Fruit fly (Drosophila melanogaster) whole organism, embryonic: ENCODE data around the gene CG11374.

ENCODE experiments used
- CG10209 ChIP-seq: fragments of 200-800 bp; sonication (Bioruptor generic); optimal IDR thresholded peaks from 3 replicates; lab custom pipeline; 2017; ENCODE audit warnings: missing biosample characterization, mild to moderate bottlenecking, missing genetic modification characterization, missing genetic modification reagents
- CG11504 ChIP-seq: fragments of 200-800 bp; sonication (Bioruptor generic); optimal IDR thresholded peaks from 3 replicates; lab custom pipeline; 2019; ENCODE audit warnings: missing biosample characterization, mild to moderate bottlenecking, missing genetic modification characterization, moderate library complexity
- CG12659 ChIP-seq: fragments of 200-800 bp; sonication (Bioruptor generic); optimal IDR thresholded peaks from 3 replicates; lab custom pipeline; 2017; ENCODE audit warnings: mild to moderate bottlenecking, missing biosample characterization, missing genetic modification reagents, missing genetic modification characterization
- CG13123 ChIP-seq: fragments of 200-800 bp; sonication (Bioruptor generic); optimal IDR thresholded peaks from 2 replicates; lab custom pipeline; 2016; ENCODE audit warnings: missing biosample characterization, missing genetic modification characterization
- CG15479 ChIP-seq: fragments of 200-800 bp; sonication (Bioruptor generic); optimal IDR thresholded peaks from 3 replicates; lab custom pipeline; 2019; ENCODE audit warnings: missing biosample characterization, mild to moderate bottlenecking, missing genetic modification characterization, moderate library complexity
- CG17568 ChIP-seq: fragments of 200-800 bp; sonication (Bioruptor generic); optimal IDR thresholded peaks from 2 replicates; lab custom pipeline; 2018; ENCODE audit warnings: missing biosample characterization, mild to moderate bottlenecking, missing genetic modification characterization, moderate library complexity
- CG17829 ChIP-seq: fragments of 200-800 bp; optimal IDR thresholded peaks from 2 replicates; lab custom pipeline; 2019; ENCODE audit warnings: missing biosample characterization, mild to moderate bottlenecking, missing genetic modification characterization, moderate library complexity
- CG18262 ChIP-seq: fragments of 200-800 bp; optimal IDR thresholded peaks from 3 replicates; lab custom pipeline; 2019; ENCODE audit warnings: missing biosample characterization, mild to moderate bottlenecking, missing genetic modification characterization, moderate library complexity
- CG2712 ChIP-seq: fragments of 200-800 bp; optimal IDR thresholded peaks from 3 replicates; lab custom pipeline; 2019; ENCODE audit warnings: missing biosample characterization, mild to moderate bottlenecking, missing genetic modification characterization, moderate library complexity
- CG3065 ChIP-seq: fragments of 200-800 bp; sonication (Bioruptor generic); optimal IDR thresholded peaks from 2 replicates; lab custom pipeline; 2016; ENCODE audit warnings: missing biosample characterization, missing genetic modification characterization
- CG31224 ChIP-seq: fragments of 200-800 bp; sonication (Bioruptor generic); IDR thresholded peaks from 2 replicates; pipeline ENCODE4 v1.3.6; 2022; ENCODE audit warnings: missing biosample characterization, missing genetic modification characterization
- CG31365 ChIP-seq: fragments of 200-800 bp; sonication (Bioruptor generic); optimal IDR thresholded peaks from 2 replicates; lab custom pipeline; 2018; ENCODE audit warnings: missing biosample characterization, mild to moderate bottlenecking, missing genetic modification characterization
- CG4424 ChIP-seq: fragments of 200-800 bp; sonication (Bioruptor generic); optimal IDR thresholded peaks from 3 replicates; lab custom pipeline; 2016; ENCODE audit warnings: missing biosample characterization, missing genetic modification characterization
- CG4617 ChIP-seq: fragments of 200-800 bp; sonication (Bioruptor generic); optimal IDR thresholded peaks from 3 replicates; lab custom pipeline; 2016; ENCODE audit warnings: missing biosample characterization, missing genetic modification characterization, borderline replicate concordance
- CG6765 ChIP-seq: fragments of 200-800 bp; sonication (Bioruptor generic); optimal IDR thresholded peaks from 3 replicates; lab custom pipeline; 2017; ENCODE audit warnings: missing biosample characterization, mild to moderate bottlenecking, missing genetic modification characterization
- CG7963 ChIP-seq: fragments of 200-800 bp; sonication (Bioruptor generic); IDR thresholded peaks from 3 replicates; pipeline ENCODE4 v1.3.6; 2022; ENCODE audit warnings: missing biosample characterization, missing genetic modification characterization; ENCODE audit not compliant: partially characterized antibody
- CG7987 ChIP-seq: fragments of 200-800 bp; sonication (Bioruptor generic); optimal IDR thresholded peaks from 2 replicates; lab custom pipeline; 2018; ENCODE audit warnings: missing biosample characterization, mild to moderate bottlenecking, missing genetic modification characterization, moderate library complexity
- CHES-1-like ChIP-seq: fragments of 200-800 bp; sonication (Bioruptor generic); optimal IDR thresholded peaks from 2 replicates; lab custom pipeline; 2016; ENCODE audit warnings: missing biosample characterization, missing genetic modification characterization
- E2f1 ChIP-seq: fragments of 200-800 bp; sonication (Bioruptor generic); IDR thresholded peaks from 2 replicates; pipeline ENCODE4 v1.3.6; 2022; ENCODE audit warnings: missing biosample characterization, missing genetic modification characterization
- Gsc ChIP-seq: fragments of 200-800 bp; sonication (Bioruptor generic); IDR thresholded peaks from 2 replicates; pipeline ENCODE4 v1.3.6; 2022; ENCODE audit warnings: missing biosample characterization, missing genetic modification characterization
- H15 ChIP-seq: fragments of 200-800 bp; sonication (Bioruptor generic); IDR thresholded peaks from 3 replicates; pipeline ENCODE4 v1.3.6; 2022; ENCODE audit warnings: missing biosample characterization, missing genetic modification characterization
- HLH4C ChIP-seq: fragments of 200-800 bp; sonication (Bioruptor generic); IDR thresholded peaks from 3 replicates; pipeline ENCODE4 v1.3.6; 2022; ENCODE audit warnings: missing biosample characterization, missing genetic modification characterization; ENCODE audit not compliant: partially characterized antibody
- Mad ChIP-seq: fragments of 200-800 bp; sonication (Bioruptor generic); optimal IDR thresholded peaks from 2 replicates; lab custom pipeline; 2016; ENCODE audit warnings: missing biosample characterization, missing genetic modification characterization
- Med ChIP-seq: fragments of 200-800 bp; sonication (Bioruptor generic); peaks from one replicate; lab custom pipeline; 2016; ENCODE audit warnings: missing biosample characterization, missing genetic modification characterization, mild to moderate bottlenecking, inconsistent platforms, moderate library complexity
- Neu2 ChIP-seq: fragments of 200-800 bp; sonication (Bioruptor generic); optimal IDR thresholded peaks from 3 replicates; lab custom pipeline; 2016; ENCODE audit warnings: missing biosample characterization, missing genetic modification characterization, borderline replicate concordance
- Side ChIP-seq: fragments of 200-800 bp; sonication (Bioruptor generic); optimal IDR thresholded peaks from 2 replicates; lab custom pipeline; 2016; ENCODE audit warnings: missing biosample characterization, missing genetic modification characterization
- Stat92E ChIP-seq, 3 experiments: fragments of >200 bp in 2 of 3; fragments of 200-800 bp in 1 of 3; sonication (Bioruptor generic) in 1 of 3; optimal IDR thresholded peaks; 2 replicates each; lab custom pipeline; 2017 to 2019; ENCODE audit warnings: missing biosample characterization in 3 of 3, missing genetic modification characterization in 3 of 3, mild to moderate bottlenecking in 1 of 3, moderate library complexity in 1 of 3
- Usf ChIP-seq: fragments of 200-800 bp; sonication (Bioruptor generic); optimal IDR thresholded peaks from 2 replicates; lab custom pipeline; 2017; ENCODE audit warnings: missing genotype, missing biosample characterization, missing genetic modification characterization
- cas ChIP-seq: fragments of 200-800 bp; sonication (Bioruptor generic); IDR thresholded peaks from 2 replicates; pipeline ENCODE4 v1.3.6; 2022; ENCODE audit warnings: missing biosample characterization, missing genetic modification characterization
- esg ChIP-seq: fragments of 200-800 bp; sonication (Bioruptor generic); conservative IDR thresholded peaks from 2 replicates; pipeline ENCODE4 v1.3.6; 2022; ENCODE audit warnings: missing biosample characterization, missing genetic modification characterization
- fru ChIP-seq: fragments of >200 bp; optimal IDR thresholded peaks from 2 replicates; lab custom pipeline; 2017
- h ChIP-seq: fragments of >200 bp; optimal IDR thresholded peaks from 2 replicates; lab custom pipeline; 2017
- her ChIP-seq: fragments of 200-800 bp; sonication (Bioruptor generic); optimal IDR thresholded peaks from 2 replicates; lab custom pipeline; 2016; ENCODE audit warnings: missing biosample characterization, missing genetic modification characterization
- jing ChIP-seq: fragments of 200-800 bp; sonication (Bioruptor generic); optimal IDR thresholded peaks from 2 replicates; lab custom pipeline; 2018; ENCODE audit warnings: missing biosample characterization, mild to moderate bottlenecking, missing genetic modification characterization
- klu ChIP-seq: fragments of 200-800 bp; sonication (Bioruptor generic); IDR thresholded peaks from 2 replicates; pipeline ENCODE4 v1.3.6; 2022; ENCODE audit warnings: missing biosample characterization, missing genetic modification characterization
- knrl ChIP-seq: fragments of 200-800 bp; sonication (Bioruptor generic); IDR thresholded peaks from 3 replicates; pipeline ENCODE4 v1.3.6; 2022; ENCODE audit warnings: missing biosample characterization, missing genetic modification characterization; ENCODE audit not compliant: partially characterized antibody
- lilli ChIP-seq: fragments of 200-800 bp; sonication (Bioruptor generic); optimal IDR thresholded peaks from 3 replicates; lab custom pipeline; 2016; ENCODE audit warnings: missing biosample characterization, missing genetic modification characterization
- p53 ChIP-seq: fragments of 200-800 bp; sonication (Bioruptor generic); optimal IDR thresholded peaks from 2 replicates; lab custom pipeline; 2016; ENCODE audit warnings: missing biosample characterization, missing genetic modification characterization
- pb ChIP-seq: fragments of 200-800 bp; sonication (Bioruptor generic); optimal IDR thresholded peaks from 3 replicates; lab custom pipeline; 2016; ENCODE audit warnings: missing biosample characterization, missing genetic modification characterization
- run ChIP-seq: fragments of 200-800 bp; sonication (Bioruptor generic); optimal IDR thresholded peaks from 3 replicates; lab custom pipeline; 2018; ENCODE audit warnings: missing biosample characterization, mild to moderate bottlenecking, missing genetic modification characterization
- schlank ChIP-seq: fragments of 200-800 bp; sonication (Bioruptor generic); optimal IDR thresholded peaks from 2 replicates; lab custom pipeline; 2018; ENCODE audit warnings: missing biosample characterization, mild to moderate bottlenecking, missing genetic modification characterization
- so ChIP-seq: fragments of 200-800 bp; sonication (Bioruptor generic); IDR thresholded peaks from 3 replicates; pipeline ENCODE4 v1.3.6; 2022; ENCODE audit warnings: missing biosample characterization, missing genetic modification characterization
- sob ChIP-seq: fragments of 200-800 bp; sonication (Bioruptor generic); IDR thresholded peaks from 2 replicates; pipeline ENCODE4 v1.3.6; 2022; ENCODE audit warnings: missing biosample characterization, missing genetic modification characterization
- tll ChIP-seq, 2 experiments: fragments of 200-800 bp in 1 of 2; fragments of >200 bp in 1 of 2; sonication (Bioruptor generic) in 1 of 2; optimal IDR thresholded peaks; 2 replicates each; lab custom pipeline; 2017 to 2019; ENCODE audit warnings: missing biosample characterization in 2 of 2, missing genetic modification characterization in 2 of 2, mild to moderate bottlenecking in 1 of 2, moderate library complexity in 1 of 2
- tna ChIP-seq: fragments of 200-800 bp; sonication (Bioruptor generic); IDR thresholded peaks from 2 replicates; pipeline ENCODE4 v1.3.6; 2022; ENCODE audit warnings: missing biosample characterization, missing genetic modification characterization; ENCODE audit not compliant: partially characterized antibody
- ttk ChIP-seq: fragments of 200-800 bp; sonication (Bioruptor generic); IDR thresholded peaks from 2 replicates; pipeline ENCODE4 v2.1.2; 2022; ENCODE audit warnings: missing biosample characterization, missing genetic modification characterization
- twi ChIP-seq: fragments of 200-800 bp; optimal IDR thresholded peaks from 2 replicates; lab custom pipeline; 2019; ENCODE audit warnings: missing biosample characterization, mild to moderate bottlenecking, missing genetic modification characterization, moderate library complexity
- vvl ChIP-seq: fragments of 200-800 bp; sonication (Bioruptor generic); IDR thresholded peaks from 2 replicates; pipeline ENCODE4 v1.3.6; 2022; ENCODE audit warnings: missing biosample characterization, missing genetic modification characterization
- yki ChIP-seq: fragments of >200 bp; optimal IDR thresholded peaks from 3 replicates; lab custom pipeline; 2018

Gene CG11374

DNA sequence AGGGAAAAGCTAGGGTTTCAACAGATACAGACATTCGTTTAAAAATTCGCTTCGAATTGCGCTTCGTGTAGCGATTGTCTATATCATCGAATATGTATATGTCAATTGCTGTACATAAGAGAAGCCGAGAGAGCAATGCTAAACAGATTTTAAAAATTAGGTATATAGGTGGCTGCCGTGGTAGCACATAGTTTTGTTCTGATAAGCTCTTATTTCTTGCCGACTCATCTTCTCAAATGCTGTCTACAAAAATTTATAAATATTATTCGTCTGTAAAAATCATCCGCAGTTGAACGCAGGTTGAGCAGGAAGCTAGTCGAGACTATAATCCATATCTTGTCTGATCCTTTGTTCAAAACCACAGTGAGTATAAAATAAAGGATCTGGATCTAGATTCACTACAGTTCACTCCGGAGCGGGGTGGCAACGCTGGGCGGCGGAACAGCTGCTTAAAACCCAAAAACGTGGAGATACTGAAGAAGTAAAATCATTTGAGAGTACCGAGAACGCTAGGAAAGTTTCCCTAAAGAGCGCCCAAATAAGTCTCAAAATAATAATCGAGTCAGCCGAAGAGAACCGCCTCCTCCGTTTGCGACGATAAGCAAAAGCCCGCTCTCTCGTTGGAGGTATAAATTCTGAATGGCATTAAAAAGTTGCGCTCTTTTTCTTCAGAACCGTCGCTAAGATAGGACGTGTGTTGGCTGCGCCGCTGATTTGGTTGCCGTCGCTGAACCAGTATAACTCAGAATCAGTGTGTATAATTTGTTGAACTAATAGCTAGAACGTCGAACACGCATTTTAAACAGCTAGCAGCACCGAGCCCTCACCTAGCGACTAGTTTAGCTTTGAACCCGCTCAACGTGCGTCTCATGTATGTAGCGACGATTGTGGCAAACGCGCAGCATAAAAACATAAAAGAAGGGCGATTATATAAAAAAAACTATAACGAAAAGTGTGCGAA lies 31.6 kb downstream of the CG11374 start (continued):
- TF ChIP-seq CG3065 (GFP tag; lab: Kevin White, UChicago) (no peak), Usf (GFP tag; lab: Kevin White, UChicago) (no peak), run (tag; lab: Kevin White, UChicago) (no peak), CHES-1-like (no peak), tll (GFP tag; optimal IDR thresholded peaks at IDR 0.05; lab: Kevin White, UChicago) (no peak), twi (tag; lab: Kevin White, UChicago) (no peak), Med (peak; percentile 79), HLH4C (GFP tag; lab: Robert Waterston, UW) (0 out of 3 replicates have a peak, but pooled peaks have one; percentile 23), CG31224 (no peak), knrl (0 out of 3 replicates have a peak, but pooled peaks have one; percentile 21), so (GFP tag; lab: Robert Waterston, UW) (0 out of 3 replicates have a peak, but pooled peaks have one; percentile 36), CG2712 (tag; lab: Kevin White, UChicago) (peak; percentile 25), CG7963 (GFP tag; lab: Robert Waterston, UW) (no peak), CG4617 (no peak), tna (GFP tag; lab: Robert Waterston, UW) (no peak), CG6765 (GFP tag; lab: Kevin White, UChicago) (peak; percentile 71), yki (lab: Kevin White, UChicago) (peak; percentile 34), pb (GFP tag; lab: Kevin White, UChicago) (no peak), CG4424 (peak; percentile 23), h (lab: Kevin White, UChicago) (no peak), CG12659 (no peak), schlank (tag; lab: Kevin White, UChicago) (no peak), Mad (no peak), CG11504 (no peak), CG7987 (GFP tag; lab: Kevin White, UChicago) (peak; percentile 56), CG31365 (peak; percentile 36), Gsc (no peak), Neu2 (no peak), esg (GFP tag; lab: Robert Waterston, UW) (no peak), Stat92E (GFP tag; optimal IDR thresholded peaks at IDR 0.05; lab: Kevin White, UChicago) (peak in 1 of 3 experiments; percentile 73), cas (GFP tag; lab: Robert Waterston, UW) (0 out of 2 replicates have a peak, but pooled peaks have one; percentile 11), klu (no peak), CG15479 (GFP tag; lab: Kevin White, UChicago) (no peak), fru (lab: Kevin White, UChicago) (no peak), p53 (GFP tag; lab: Kevin White, UChicago) (no peak), ttk (GFP tag; lab: Robert Waterston, UW) (no peak), CG17568 (peak; percentile 42), sob (GFP tag; lab: Robert Waterston, UW) (peak; percentile 43; the same call in 1 of the 2 replicates), vvl (GFP tag; lab: Robert Waterston, UW) (peak; percentile 75), CG17829 (tag; lab: Kevin White, UChicago) (peak; percentile 7), Side (no peak), her (GFP tag; lab: Kevin White, UChicago) (peak; percentile 24), CG18262 (tag; lab: Kevin White, UChicago) (peak; percentile 16), lilli (GFP tag; lab: Kevin White, UChicago) (peak; percentile 29), jing (no peak), CG13123 (GFP tag; lab: Kevin White, UChicago) (no peak), H15 (GFP tag; lab: Robert Waterston, UW) (no peak), CG10209 (GFP tag; lab: Kevin White, UChicago) (no peak), E2f1 (no peak)
